Worm (Caenorhabditis elegans): ENCODE measurements around the gene F54G2.1.

The F54G2.1 gene

ce11 chrX:2664273-2664672 lies at the start of gene F54G2.1:
Gene F54G2.1, minus strand, starts transcription at chrX:2664373.
- no peak for TF ChIP-seq nhr-11 (tag; optimal IDR thresholded peaks at IDR 0.05)
- TF ChIP-seq tbx-2 (tag; optimal IDR thresholded peaks at IDR 0.05): no peak
- TF ChIP-seq lsy-12 (tag; optimal IDR thresholded peaks at IDR 0.05): no peak
- no peak for TF ChIP-seq pqm-1 (tag; optimal IDR thresholded peaks at IDR 0.05)
- no peak for TF ChIP-seq elt-2 (tag; optimal IDR thresholded peaks at IDR 0.05)
- no peak for TF ChIP-seq elt-1 (tag; optimal IDR thresholded peaks at IDR 0.05)
- no peak for TF ChIP-seq nhr-76 (tag; optimal IDR thresholded peaks at IDR 0.05)
- TF ChIP-seq unc-62 (GFP tag; optimal IDR thresholded peaks at IDR 0.05): no peak

- TF ChIP-seq unc-62 (GFP tag; optimal IDR thresholded peaks at IDR 0.05): no peak
- no peak for TF ChIP-seq aly-2 (tag; optimal IDR thresholded peaks at IDR 0.05)
- TF ChIP-seq eor-1 (tag; optimal IDR thresholded peaks at IDR 0.05): no peak
- TF ChIP-seq pha-4 (tag; optimal IDR thresholded peaks at IDR 0.05): no peak
- no peak for TF ChIP-seq jun-1 (tag; optimal IDR thresholded peaks at IDR 0.05)
- TF ChIP-seq ama-1 (optimal IDR thresholded peaks at IDR 0.05): no peak
- TF ChIP-seq nhr-23 (tag; optimal IDR thresholded peaks at IDR 0.05): peak; percentile 68
- TF ChIP-seq sea-2 (GFP tag; optimal IDR thresholded peaks at IDR 0.05): no peak
- TF ChIP-seq nhr-28 (tag; optimal IDR thresholded peaks at IDR 0.05): no peak
- no peak for TF ChIP-seq zag-1 (tag; optimal IDR thresholded peaks at IDR 0.05)
- peak; percentile 84 for TF ChIP-seq elt-1 (tag; optimal IDR thresholded peaks at IDR 0.05)
- TF ChIP-seq ceh-82 (tag; optimal IDR thresholded peaks at IDR 0.05): no peak
- no peak for TF ChIP-seq mdl-1 (tag; optimal IDR thresholded peaks at IDR 0.05)
- no peak for TF ChIP-seq daf-12 (tag; optimal IDR thresholded peaks at IDR 0.05)
- TF ChIP-seq elt-3 (tag; optimal IDR thresholded peaks at IDR 0.05): no peak
- TF ChIP-seq nhr-25 (tag; optimal IDR thresholded peaks at IDR 0.05): peak; percentile 42
- TF ChIP-seq ceh-28 (tag; optimal IDR thresholded peaks at IDR 0.05): no peak
- no peak for TF ChIP-seq pqm-1 (tag; optimal IDR thresholded peaks at IDR 0.05)
- TF ChIP-seq ceh-16 (tag; optimal IDR thresholded peaks at IDR 0.05): no peak
- no peak for TF ChIP-seq nhr-11 (tag; optimal IDR thresholded peaks at IDR 0.05)
These were observed 48.8 kb upstream of the F54G2.1 start for ce11 chrX:2712984-2713383.

- TF ChIP-seq tbx-2 (tag; optimal IDR thresholded peaks at IDR 0.05): no peak
- TF ChIP-seq daf-12 (tag; optimal IDR thresholded peaks at IDR 0.05): no peak
- TF ChIP-seq ztf-4 (tag; optimal IDR thresholded peaks at IDR 0.05): no peak
- no peak for TF ChIP-seq sea-2 (GFP tag; optimal IDR thresholded peaks at IDR 0.05)
- no peak for TF ChIP-seq ceh-9 (tag; optimal IDR thresholded peaks at IDR 0.05)
- no peak for TF ChIP-seq lsy-12 (tag; optimal IDR thresholded peaks at IDR 0.05)
- no peak for TF ChIP-seq nhr-11 (tag; optimal IDR thresholded peaks at IDR 0.05)
- TF ChIP-seq lin-39 (tag; optimal IDR thresholded peaks at IDR 0.05): no peak
- TF ChIP-seq pqm-1 (tag; optimal IDR thresholded peaks at IDR 0.05): no peak
- no peak for TF ChIP-seq nfya-1 (tag; optimal IDR thresholded peaks at IDR 0.05; ENCODE audit: insufficient read depth)
- peak; percentile 32 for TF ChIP-seq nhr-25 (tag; optimal IDR thresholded peaks at IDR 0.05)
- no peak for TF ChIP-seq egl-5 (tag; optimal IDR thresholded peaks at IDR 0.05)
- no peak for TF ChIP-seq ztf-11 (tag; optimal IDR thresholded peaks at IDR 0.05)
- no peak for TF ChIP-seq mml-1 (tag; optimal IDR thresholded peaks at IDR 0.05)
- TF ChIP-seq nhr-23 (tag; optimal IDR thresholded peaks at IDR 0.05): peak; percentile 4
- TF ChIP-seq elt-1 (tag; optimal IDR thresholded peaks at IDR 0.05): peak; percentile 40
- TF ChIP-seq ZK546.5 (tag; optimal IDR thresholded peaks at IDR 0.05): no peak
- no peak for TF ChIP-seq ceh-16 (tag; optimal IDR thresholded peaks at IDR 0.05)
These were observed 45.0 kb upstream of the F54G2.1 start for ce11 chrX:2709183-2709582.

ce11 chrX:2707480-2708015 lies 43.4 kb upstream of the F54G2.1 start:
- TF ChIP-seq lin-15B (tag; optimal IDR thresholded peaks at IDR 0.05) (no peak), ceh-16 (tag; optimal IDR thresholded peaks at IDR 0.05) (no peak), nhr-25 (tag; optimal IDR thresholded peaks at IDR 0.05) (no peak), nhr-237 (tag; optimal IDR thresholded peaks at IDR 0.05) (no peak), fkh-10 (GFP tag; optimal IDR thresholded peaks at IDR 0.05) (no peak), fkh-2 (tag; optimal IDR thresholded peaks at IDR 0.05) (no peak), unc-62 (GFP tag; optimal IDR thresholded peaks at IDR 0.05) (no peak), daf-12 (tag; optimal IDR thresholded peaks at IDR 0.05) (no peak), lin-39 (tag; optimal IDR thresholded peaks at IDR 0.05) (no peak)

Data from whole organism, L3 larva.